Fruit fly (Drosophila melanogaster) whole organism, prepupa: ENCODE data around the gene CG5708.

ENCODE experiments used
- Blimp-1 ChIP-seq: fragments of 200-800 bp; sonication (Bioruptor generic); optimal IDR thresholded peaks from 3 replicates; lab custom pipeline; 2017; ENCODE audit warnings: missing biosample characterization, missing genetic modification characterization, mild to moderate bottlenecking, moderate library complexity, missing genetic modification reagents
- CG10669 ChIP-seq: fragments of 200-800 bp; sonication (Bioruptor generic); optimal IDR thresholded peaks from 3 replicates; lab custom pipeline; 2018; ENCODE audit warnings: missing biosample characterization, mild to moderate bottlenecking, missing genetic modification characterization, moderate library complexity
- CG11294 ChIP-seq: fragments of 200-800 bp; sonication (Bioruptor generic); IDR thresholded peaks from 2 replicates; pipeline ENCODE4 v1.3.6; 2022; ENCODE audit warnings: missing biosample characterization, missing genetic modification characterization
- CG11762 ChIP-seq: fragments of 200-800 bp; sonication (Bioruptor generic); optimal IDR thresholded peaks from 3 replicates; lab custom pipeline; 2016; ENCODE audit warnings: missing biosample characterization, missing genetic modification characterization; ENCODE audit not compliant: insufficient read depth
- CG11902 ChIP-seq: fragments of 200-800 bp; sonication (Bioruptor generic); optimal IDR thresholded peaks from 3 replicates; lab custom pipeline; 2016; ENCODE audit warnings: missing biosample characterization, missing genetic modification characterization
- CG15336 ChIP-seq: fragments of 200-800 bp; sonication (Bioruptor generic); IDR thresholded peaks from 2 replicates; pipeline ENCODE4 v1.3.6; 2022; ENCODE audit warnings: missing biosample characterization, missing genetic modification characterization
- CG16779 ChIP-seq: fragments of 200-800 bp; sonication (Bioruptor generic); optimal IDR thresholded peaks from 3 replicates; lab custom pipeline; 2017; ENCODE audit warnings: missing biosample characterization, mild to moderate bottlenecking, missing genetic modification characterization
- CG3032 ChIP-seq: fragments of 200-800 bp; optimal IDR thresholded peaks from 2 replicates; lab custom pipeline; 2019; ENCODE audit warnings: missing biosample characterization, mild to moderate bottlenecking, missing genetic modification characterization, moderate library complexity
- CG31627 ChIP-seq: fragments of 200-800 bp; sonication (Bioruptor generic); optimal IDR thresholded peaks from 3 replicates; lab custom pipeline; 2016; ENCODE audit warnings: missing biosample characterization, missing genetic modification characterization
- CG3919 ChIP-seq: fragments of 200-800 bp; sonication (Bioruptor generic); optimal IDR thresholded peaks from 3 replicates; lab custom pipeline; 2016; ENCODE audit warnings: missing biosample characterization, missing genetic modification characterization
- CG6808 ChIP-seq: fragments of 200-800 bp; sonication (Bioruptor generic); optimal IDR thresholded peaks from 3 replicates; lab custom pipeline; 2017; ENCODE audit warnings: missing biosample characterization, missing genetic modification characterization, mild to moderate bottlenecking, moderate library complexity, missing genetic modification reagents
- CG7368 ChIP-seq: fragments of 200-800 bp; sonication (Bioruptor generic); optimal IDR thresholded peaks from 3 replicates; lab custom pipeline; 2016; ENCODE audit warnings: missing biosample characterization, missing genetic modification characterization
- CG8319 ChIP-seq: fragments of 200-800 bp; sonication (Bioruptor generic); optimal IDR thresholded peaks from 3 replicates; lab custom pipeline; 2016; ENCODE audit warnings: missing biosample characterization, missing genetic modification characterization
- CG9139 ChIP-seq: fragments of 200-800 bp; sonication (Bioruptor generic); optimal IDR thresholded peaks from 3 replicates; lab custom pipeline; 2017; ENCODE audit warnings: missing biosample characterization, mild to moderate bottlenecking, missing genetic modification characterization
- Eip75B ChIP-seq: fragments of 200-800 bp; sonication (Bioruptor generic); optimal IDR thresholded peaks from 3 replicates; lab custom pipeline; 2016; ENCODE audit warnings: missing biosample characterization, missing genetic modification characterization
- Eip78C ChIP-seq: fragments of 200-800 bp; sonication (Bioruptor generic); peaks from one replicate; lab custom pipeline; 2016; ENCODE audit warnings: missing biosample characterization, missing genetic modification characterization
- Eip93F ChIP-seq: fragments of 200-800 bp; sonication (Bioruptor generic); optimal IDR thresholded peaks from 2 replicates; lab custom pipeline; 2016; ENCODE audit warnings: missing biosample characterization, mild to moderate bottlenecking, missing genetic modification characterization
- Ets96B ChIP-seq: fragments of 200-800 bp; optimal IDR thresholded peaks from 2 replicates; lab custom pipeline; 2019; ENCODE audit warnings: missing biosample characterization, mild to moderate bottlenecking, missing genetic modification characterization, moderate library complexity
- Hr38 ChIP-seq: sonication (Bioruptor generic); optimal IDR thresholded peaks from 2 replicates; lab custom pipeline; 2016; ENCODE audit warnings: missing biosample characterization, missing genetic modification characterization
- Hr39 ChIP-seq: fragments of 200-800 bp; sonication (Bioruptor generic); optimal IDR thresholded peaks from 2 replicates; lab custom pipeline; 2016; ENCODE audit warnings: missing biosample characterization, missing genetic modification characterization
- Hr4 ChIP-seq: fragments of 200-800 bp; sonication (Bioruptor generic); optimal IDR thresholded peaks from 3 replicates; lab custom pipeline; 2016; ENCODE audit warnings: missing biosample characterization, missing genetic modification characterization
- Met ChIP-seq: fragments of 200-800 bp; sonication (Bioruptor generic); optimal IDR thresholded peaks from 3 replicates; lab custom pipeline; 2016; ENCODE audit warnings: missing biosample characterization, missing genetic modification characterization
- Smox ChIP-seq: fragments of 200-800 bp; sonication (Bioruptor generic); optimal IDR thresholded peaks from 3 replicates; lab custom pipeline; 2016; ENCODE audit warnings: missing biosample characterization, missing genetic modification characterization
- Sox102F ChIP-seq: fragments of 200-800 bp; sonication (Bioruptor generic); optimal IDR thresholded peaks from 2 replicates; lab custom pipeline; 2016; ENCODE audit warnings: missing biosample characterization, mild to moderate bottlenecking, missing genetic modification characterization
- Sox14 ChIP-seq: fragments of 200-800 bp; sonication (Bioruptor generic); optimal IDR thresholded peaks from 3 replicates; lab custom pipeline; 2016; ENCODE audit warnings: missing biosample characterization, missing genetic modification characterization
- achi ChIP-seq: fragments of 200-800 bp; sonication (Bioruptor generic); optimal IDR thresholded peaks from 3 replicates; lab custom pipeline; 2016; ENCODE audit warnings: missing biosample characterization, missing genetic modification characterization
- cyc ChIP-seq: fragments of 200-800 bp; sonication (Bioruptor generic); optimal IDR thresholded peaks from 3 replicates; lab custom pipeline; 2016; ENCODE audit warnings: missing biosample characterization, missing genetic modification characterization
- dac ChIP-seq: fragments of 200-800 bp; sonication (Bioruptor generic); optimal IDR thresholded peaks from 2 replicates; lab custom pipeline; 2017; ENCODE audit warnings: missing biosample characterization, mild to moderate bottlenecking, missing genetic modification characterization
- dsx ChIP-seq: fragments of 200-800 bp; optimal IDR thresholded peaks from 3 replicates; lab custom pipeline; 2019; ENCODE audit warnings: missing biosample characterization, mild to moderate bottlenecking, missing genetic modification characterization, moderate library complexity; ENCODE audit not compliant: poor library complexity, severe bottlenecking
- esn ChIP-seq: fragments of 200-800 bp; sonication (Bioruptor generic); optimal IDR thresholded peaks from 2 replicates; lab custom pipeline; 2016; ENCODE audit warnings: missing biosample characterization, mild to moderate bottlenecking, missing genetic modification characterization, moderate library complexity
- fd85E ChIP-seq: fragments of 200-800 bp; sonication (Bioruptor generic); optimal IDR thresholded peaks from 3 replicates; lab custom pipeline; 2016; ENCODE audit warnings: missing biosample characterization, missing genetic modification characterization
- fkh ChIP-seq: fragments of 200-800 bp; sonication (Bioruptor generic); optimal IDR thresholded peaks from 3 replicates; lab custom pipeline; 2017; ENCODE audit warnings: missing biosample characterization, mild to moderate bottlenecking, missing genetic modification characterization, moderate library complexity
- lz ChIP-seq: fragments of 200-800 bp; sonication (Bioruptor generic); optimal IDR thresholded peaks from 3 replicates; lab custom pipeline; 2016; ENCODE audit warnings: missing biosample characterization, missing genetic modification characterization
- pdm3 ChIP-seq: fragments of 200-800 bp; sonication (Bioruptor generic); optimal IDR thresholded peaks from 3 replicates; lab custom pipeline; 2016; ENCODE audit warnings: missing biosample characterization, missing genetic modification characterization
- spab ChIP-seq: fragments of 200-800 bp; sonication (Bioruptor generic); optimal IDR thresholded peaks from 2 replicates; lab custom pipeline; 2017; ENCODE audit warnings: missing biosample characterization, mild to moderate bottlenecking, missing genetic modification characterization, missing genetic modification reagents
- ss ChIP-seq, 2 experiments: fragments of 200-800 bp; sonication (Bioruptor generic); optimal IDR thresholded peaks; 2 replicates in 1 of 2; 3 replicates in 1 of 2; lab custom pipeline; 2017 to 2018; ENCODE audit warnings: mild to moderate bottlenecking in 2 of 2, missing biosample characterization in 2 of 2, missing genetic modification characterization in 2 of 2, moderate library complexity in 1 of 2
- topi ChIP-seq: fragments of 200-800 bp; sonication (Bioruptor generic); optimal IDR thresholded peaks from 3 replicates; lab custom pipeline; 2016; ENCODE audit warnings: missing biosample characterization, missing genetic modification characterization
- vri ChIP-seq: fragments of 200-800 bp; sonication (Bioruptor generic); optimal IDR thresholded peaks from 3 replicates; lab custom pipeline; 2016; ENCODE audit warnings: missing biosample characterization, mild to moderate bottlenecking, missing genetic modification characterization

CG5708 gene

dm6 chr2L:10226213-10226723, 340 bp downstream of the CG5708 start:
- TF ChIP-seq achi (GFP tag; lab: Kevin White, UChicago) (no peak), CG15336 (GFP tag; lab: Robert Waterston, UW) (no peak), CG3032 (tag; lab: Kevin White, UChicago) (no peak), CG11294 (GFP tag; lab: Robert Waterston, UW) (no peak), CG3919 (GFP tag; lab: Kevin White, UChicago) (no peak), Hr39 (GFP tag; lab: Kevin White, UChicago) (no peak), CG16779 (tag; lab: Kevin White, UChicago) (no peak), Ets96B (tag; lab: Kevin White, UChicago) (no peak), CG9139 (GFP tag; lab: Kevin White, UChicago) (no peak), cyc (GFP tag; lab: Kevin White, UChicago) (no peak), pdm3 (GFP tag; lab: Kevin White, UChicago) (no peak), esn (GFP tag; lab: Kevin White, UChicago) (no peak), Eip78C (GFP tag; lab: Kevin White, UChicago) (no peak)

- TF ChIP-seq fkh = peak; percentile 41
- TF ChIP-seq topi (GFP tag; lab: Kevin White, UChicago) = no peak
- TF ChIP-seq, all 60 proteins: peak for 1
Observed at dm6 chr2L:10222550-10223231, 3.9 kb downstream of the CG5708 start, which contains the start of gene Bcs1. Gene Bcs1, plus strand, starts transcription at chr2L:10222657.

dm6 chr2L:10221387-10221705, 5.3 kb downstream of the CG5708 start:
- TF ChIP-seq Sox102F (GFP tag; lab: Kevin White, UChicago) (no peak), CG11762 (GFP tag; lab: Kevin White, UChicago) (no peak), Smox (GFP tag; lab: Kevin White, UChicago) (no peak)

- TF ChIP-seq lz (GFP tag; lab: Kevin White, UChicago) (peak; percentile 21), Eip75B (GFP tag; lab: Kevin White, UChicago) (no peak), fkh (peak; percentile 15), CG15336 (GFP tag; lab: Robert Waterston, UW) (no peak), CG8319 (no peak), CG31627 (GFP tag; lab: Kevin White, UChicago) (peak; percentile 19), Eip93F (GFP tag; lab: Kevin White, UChicago) (peak; percentile 12), ss (GFP tag; optimal IDR thresholded peaks at IDR 0.05; lab: Kevin White, UChicago) (no peak), vri (GFP tag; lab: Kevin White, UChicago) (peak; percentile 51), spab (GFP tag; lab: Kevin White, UChicago) (no peak), Sox102F (GFP tag; lab: Kevin White, UChicago) (no peak), Hr38 (GFP tag; lab: Kevin White, UChicago) (no peak), cyc (GFP tag; lab: Kevin White, UChicago) (peak; percentile 32), Blimp-1 (GFP tag; lab: Kevin White, UChicago) (peak; percentile 43), fd85E (no peak), Hr4 (no peak), Eip78C (GFP tag; lab: Kevin White, UChicago) (peak; percentile 76), CG6808 (GFP tag; lab: Kevin White, UChicago) (no peak), dac (GFP tag; lab: Kevin White, UChicago) (no peak), CG10669 (GFP tag; lab: Kevin White, UChicago) (no peak), CG3919 (GFP tag; lab: Kevin White, UChicago) (no peak), CG3032 (tag; lab: Kevin White, UChicago) (peak; percentile 18), esn (GFP tag; lab: Kevin White, UChicago) (peak; percentile 35), Sox14 (peak; percentile 75), achi (GFP tag; lab: Kevin White, UChicago) (peak; percentile 76), Met (GFP tag; lab: Kevin White, UChicago) (no peak), CG7368 (GFP tag; lab: Kevin White, UChicago) (no peak), Smox (GFP tag; lab: Kevin White, UChicago) (no peak), topi (GFP tag; lab: Kevin White, UChicago) (no peak), dsx (no peak), CG9139 (GFP tag; lab: Kevin White, UChicago) (no peak), CG16779 (tag; lab: Kevin White, UChicago) (no peak), CG11902 (no peak)
Observed at dm6 chr2L:10220501-10221386, 5.9 kb downstream of the CG5708 start, which contains the start of the genes Npc1a and Prosalpha6. Gene Npc1a, minus strand, starts transcription at chr2L:10221216. Gene Prosalpha6, plus strand, starts transcription at chr2L:10221351.
